Worm (Caenorhabditis elegans) whole organism, L1 larva: ENCODE data around the gene Y38C1AA.1.
A peak's percentile ranks its signal among the peaks of the same experiment; 100 is the strongest.

Experiments used
- C04F5.9 ChIP-seq: sonication (generic microtip); optimal IDR thresholded peaks from 2 replicates; lab custom pipeline; 2016; ENCODE audit warnings: missing genetic modification characterization, missing compliant biosample characterization
- C34B4.2 ChIP-seq: sonication (generic microtip); optimal IDR thresholded peaks from 2 replicates; lab custom pipeline; 2017; ENCODE audit warnings: mild to moderate bottlenecking, missing genetic modification characterization, missing compliant biosample characterization
- Y116A8C.19 ChIP-seq: sonication (generic microtip); optimal IDR thresholded peaks from 2 replicates; lab custom pipeline; 2016; ENCODE audit warnings: missing compliant biosample characterization, missing genetic modification characterization, borderline replicate concordance
- alr-1 ChIP-seq: fragments of 200-800 bp; sonication (Bioruptor generic); optimal IDR thresholded peaks from 2 replicates; lab custom pipeline; 2018; ENCODE audit warnings: borderline replicate concordance, mild to moderate bottlenecking, missing genetic modification characterization, missing compliant biosample characterization
- ama-1 ChIP-seq: fragments of 150-350 bp; optimal IDR thresholded peaks from 2 replicates; lab custom pipeline; 2014
- blmp-1 ChIP-seq: fragments of 150-350 bp; optimal IDR thresholded peaks from 2 replicates; lab custom pipeline; 2014; ENCODE audit warnings: missing biosample characterization, missing genetic modification characterization
- ceh-8 ChIP-seq: fragments of 200-800 bp; sonication (Bioruptor generic); optimal IDR thresholded peaks from 2 replicates; lab custom pipeline; 2018; ENCODE audit warnings: mild to moderate bottlenecking, missing genetic modification characterization, moderate library complexity, missing compliant biosample characterization
- ceh-82 ChIP-seq, 3 experiments: fragments of 150-350 bp in 1 of 3; sonication (generic microtip) in 2 of 3; optimal IDR thresholded peaks; 2 replicates each; lab custom pipeline; 2014 to 2017; ENCODE audit warnings: missing biosample characterization in 3 of 3, missing genetic modification characterization in 3 of 3
- ceh-88 ChIP-seq: fragments of 200-800 bp; sonication (Bioruptor generic); IDR thresholded peaks from 2 replicates; pipeline ENCODE4 v1.3.6; 2022; ENCODE audit warnings: missing genetic modification characterization, missing compliant biosample characterization
- ceh-90 ChIP-seq: sonication (generic microtip); optimal IDR thresholded peaks from 2 replicates; lab custom pipeline; 2016; ENCODE audit warnings: missing genetic modification characterization, missing compliant biosample characterization
- ces-1 ChIP-seq: fragments of 150-350 bp; optimal IDR thresholded peaks from 2 replicates; lab custom pipeline; 2014; ENCODE audit warnings: missing biosample characterization, missing genetic modification reagents, missing genetic modification characterization
- dpl-1 ChIP-seq, 3 experiments: fragments of 150-350 bp in 2 of 3; sonication (generic microtip) in 1 of 3; optimal IDR thresholded peaks; 2 replicates each; lab custom pipeline; 2014 to 2017; ENCODE audit warnings: missing biosample characterization in 3 of 3, missing genetic modification characterization in 3 of 3, missing genetic modification reagents in 3 of 3
- dsc-1 ChIP-seq: sonication (generic microtip); optimal IDR thresholded peaks from 2 replicates; lab custom pipeline; 2016; ENCODE audit warnings: mild to moderate bottlenecking, missing genetic modification characterization, missing compliant biosample characterization
- efl-1 ChIP-seq, 4 experiments: fragments of 150-350 bp; optimal IDR thresholded peaks in 3 of 4; peaks in 1 of 4; 1 replicate in 1 of 4; 2 replicates in 3 of 4; lab custom pipeline; 2014; ENCODE audit warnings: missing biosample characterization in 2 of 4, missing genetic modification characterization in 2 of 4, missing genetic modification reagents in 2 of 4
- efl-3 ChIP-seq: fragments of 200-800 bp; sonication (Bioruptor generic); optimal IDR thresholded peaks from 2 replicates; lab custom pipeline; 2018; ENCODE audit warnings: mild to moderate bottlenecking, missing genetic modification characterization, missing compliant biosample characterization
- egl-13 ChIP-seq: sonication (generic microtip); optimal IDR thresholded peaks from 2 replicates; lab custom pipeline; 2016; ENCODE audit warnings: missing genotype, missing genetic modification reagents, missing genetic modification characterization, missing compliant biosample characterization
- egl-27 ChIP-seq, 2 experiments: fragments of 150-350 bp in 1 of 2; sonication (generic microtip); optimal IDR thresholded peaks; 3 replicates each; lab custom pipeline; 2017 to 2018; ENCODE audit warnings: missing biosample characterization in 2 of 2, missing genetic modification characterization in 2 of 2, missing genetic modification reagents in 2 of 2
- elt-3 ChIP-seq, 6 experiments: fragments of 150-350 bp in 1 of 6; sonication (generic microtip); optimal IDR thresholded peaks; 2 replicates each; lab custom pipeline; 2017 to 2018; ENCODE audit warnings: missing biosample characterization in 6 of 6, missing genetic modification characterization in 6 of 6, inconsistent platforms in 1 of 6
- fos-1 ChIP-seq: fragments of 150-350 bp; optimal IDR thresholded peaks from 2 replicates; lab custom pipeline; 2014; ENCODE audit warnings: missing biosample characterization, missing genetic modification characterization
- grh-1 ChIP-seq: fragments of 200-800 bp; sonication (Bioruptor generic); IDR thresholded peaks from 2 replicates; pipeline ENCODE4 v1.3.6; 2022; ENCODE audit warnings: missing genetic modification reagents, missing genetic modification characterization, missing compliant biosample characterization
- hlh-17 ChIP-seq: fragments of 200-800 bp; sonication (Bioruptor generic); optimal IDR thresholded peaks from 2 replicates; lab custom pipeline; 2018; ENCODE audit warnings: missing genetic modification characterization, mild to moderate bottlenecking, missing compliant biosample characterization, moderate library complexity, borderline replicate concordance
- hlh-4 ChIP-seq: sonication (generic microtip); optimal IDR thresholded peaks from 2 replicates; lab custom pipeline; 2016; ENCODE audit warnings: mild to moderate bottlenecking, missing genetic modification characterization, missing compliant biosample characterization
- hpl-2 ChIP-seq: fragments of 150-350 bp; optimal IDR thresholded peaks from 2 replicates; lab custom pipeline; 2014; ENCODE audit warnings: missing biosample characterization, missing genetic modification reagents, missing genetic modification characterization
- lin-13 ChIP-seq: fragments of 150-350 bp; optimal IDR thresholded peaks from 2 replicates; lab custom pipeline; 2014; ENCODE audit warnings: missing biosample characterization, missing genetic modification reagents, missing genetic modification characterization
- lin-14 ChIP-seq: fragments of 200-800 bp; sonication (Bioruptor generic); optimal IDR thresholded peaks from 2 replicates; lab custom pipeline; 2018; ENCODE audit warnings: mild to moderate bottlenecking, missing genetic modification characterization, moderate library complexity, missing compliant biosample characterization
- lin-15B ChIP-seq: fragments of 150-350 bp; sonication (generic microtip); optimal IDR thresholded peaks from 3 replicates; lab custom pipeline; 2014; ENCODE audit warnings: missing biosample characterization, missing genetic modification characterization
- lir-3 ChIP-seq: sonication (generic microtip); optimal IDR thresholded peaks from 2 replicates; lab custom pipeline; 2016; ENCODE audit warnings: mild to moderate bottlenecking, missing genetic modification characterization, moderate library complexity, missing compliant biosample characterization; ENCODE audit not compliant: poor library complexity
- lsy-2 ChIP-seq, 2 experiments: fragments of 150-350 bp; optimal IDR thresholded peaks; 2 replicates each; lab custom pipeline; 2014; ENCODE audit warnings: missing biosample characterization in 2 of 2, missing genetic modification characterization in 2 of 2
- mab-9 ChIP-seq: fragments of 200-800 bp; sonication (Bioruptor generic); IDR thresholded peaks from 2 replicates; pipeline ENCODE4 v1.3.6; 2022; ENCODE audit warnings: missing genetic modification reagents, missing genetic modification characterization, missing compliant biosample characterization
- mdl-1 ChIP-seq, 2 experiments: fragments of 150-350 bp; optimal IDR thresholded peaks; 2 replicates each; lab custom pipeline; 2014 to 2017; ENCODE audit warnings: missing biosample characterization in 2 of 2, missing genetic modification characterization in 2 of 2, inconsistent platforms in 1 of 2
- mep-1 ChIP-seq: fragments of 150-350 bp; optimal IDR thresholded peaks from 2 replicates; lab custom pipeline; 2014; ENCODE audit warnings: missing biosample characterization, missing genetic modification characterization
- nhr-11 ChIP-seq: fragments of 150-350 bp; optimal IDR thresholded peaks from 2 replicates; lab custom pipeline; 2014; ENCODE audit warnings: missing biosample characterization, missing genetic modification characterization
- nhr-12 ChIP-seq: sonication (generic microtip); optimal IDR thresholded peaks from 2 replicates; lab custom pipeline; 2017; ENCODE audit warnings: missing biosample characterization, missing genetic modification characterization
- nhr-19 ChIP-seq: fragments of 200-800 bp; sonication (Bioruptor generic); conservative IDR thresholded peaks from 2 replicates; pipeline ENCODE4 v1.3.6; 2022; ENCODE audit warnings: missing genetic modification characterization, missing compliant biosample characterization
- nhr-20 ChIP-seq: sonication (generic microtip); optimal IDR thresholded peaks from 2 replicates; lab custom pipeline; 2016; ENCODE audit warnings: mild to moderate bottlenecking, missing genetic modification characterization, missing compliant biosample characterization
- nhr-237 ChIP-seq: fragments of 150-350 bp; optimal IDR thresholded peaks from 2 replicates; lab custom pipeline; 2014; ENCODE audit warnings: missing biosample characterization, missing genetic modification characterization
- nhr-71 ChIP-seq: sonication (generic microtip); optimal IDR thresholded peaks from 2 replicates; lab custom pipeline; 2016; ENCODE audit warnings: mild to moderate bottlenecking, missing genetic modification characterization, moderate library complexity, missing compliant biosample characterization
- nhr-76 ChIP-seq: sonication (generic microtip); optimal IDR thresholded peaks from 2 replicates; lab custom pipeline; 2017; ENCODE audit warnings: missing biosample characterization, missing genetic modification characterization
- nhr-77 ChIP-seq: fragments of 150-350 bp; optimal IDR thresholded peaks from 2 replicates; lab custom pipeline; 2014; ENCODE audit warnings: missing biosample characterization, missing genetic modification characterization
- pax-3 ChIP-seq: fragments of 200-800 bp; sonication (Bioruptor generic); optimal IDR thresholded peaks from 2 replicates; lab custom pipeline; 2018; ENCODE audit warnings: mild to moderate bottlenecking, missing genetic modification characterization, moderate library complexity, missing compliant biosample characterization
- rnt-1 ChIP-seq: sonication (generic microtip); optimal IDR thresholded peaks from 2 replicates; lab custom pipeline; 2016; ENCODE audit warnings: mild to moderate bottlenecking, missing genetic modification characterization, moderate library complexity, missing compliant biosample characterization
- skn-1 ChIP-seq: fragments of 150-350 bp; optimal IDR thresholded peaks from 2 replicates; lab custom pipeline; 2014; ENCODE audit warnings: missing biosample characterization, missing genetic modification characterization
- snu-23 ChIP-seq: sonication (generic microtip); optimal IDR thresholded peaks from 2 replicates; lab custom pipeline; 2016; ENCODE audit warnings: missing genetic modification characterization, missing compliant biosample characterization
- sox-4 ChIP-seq: sonication (generic microtip); optimal IDR thresholded peaks from 2 replicates; lab custom pipeline; 2016; ENCODE audit warnings: missing genetic modification characterization, missing compliant biosample characterization
- sptf-1 ChIP-seq: fragments of 150-350 bp; optimal IDR thresholded peaks from 2 replicates; lab custom pipeline; 2014; ENCODE audit warnings: missing biosample characterization, missing genetic modification characterization
- tbx-2 ChIP-seq: sonication (generic microtip); optimal IDR thresholded peaks from 2 replicates; lab custom pipeline; 2016; ENCODE audit warnings: missing genetic modification characterization, missing compliant biosample characterization
- unc-62 ChIP-seq: fragments of 150-350 bp; optimal IDR thresholded peaks from 2 replicates; lab custom pipeline; 2014; ENCODE audit warnings: missing biosample characterization, missing genetic modification reagents, missing genetic modification characterization
- unc-86 ChIP-seq: sonication (generic microtip); optimal IDR thresholded peaks from 2 replicates; lab custom pipeline; 2016; ENCODE audit warnings: missing genetic modification characterization, missing compliant biosample characterization
- unc-98 ChIP-seq: fragments of 200-800 bp; sonication (Bioruptor generic); IDR thresholded peaks from 2 replicates; pipeline ENCODE4 v1.3.6; 2022; ENCODE audit warnings: missing genetic modification characterization, missing compliant biosample characterization
- vab-15 ChIP-seq: sonication (generic microtip); optimal IDR thresholded peaks from 2 replicates; lab custom pipeline; 2017; ENCODE audit warnings: missing genotype, mild to moderate bottlenecking, missing genetic modification characterization, missing compliant biosample characterization
- xbp-1 ChIP-seq: sonication (generic microtip); optimal IDR thresholded peaks from 2 replicates; lab custom pipeline; 2016; ENCODE audit warnings: missing genetic modification characterization, missing compliant biosample characterization
- zag-1 ChIP-seq: fragments of 150-350 bp; optimal IDR thresholded peaks from 2 replicates; lab custom pipeline; 2014; ENCODE audit warnings: missing biosample characterization, missing genetic modification characterization

Gene Y38C1AA.1

ce11 chrIV:255379-255857, 47.4 kb downstream of the Y38C1AA.1 start, which contains the start of gene rcat-1 (continued):
- TF ChIP-seq pax-3 (tag; lab: Kevin White, UChicago): peak; percentile 29
- no peak for TF ChIP-seq hlh-4 (tag; lab: Kevin White, UChicago)
- peak; percentile 8 for TF ChIP-seq ama-1 (lab: Kevin White, UChicago)
- TF ChIP-seq nhr-237 (tag; lab: Kevin White, UChicago): peak; percentile 81
- peak; percentile 94 to 97 (median 95) for TF ChIP-seq dpl-1 (GFP tag; optimal IDR thresholded peaks at IDR 0.05; lab: Kevin White, UChicago)
- TF ChIP-seq nhr-19 (GFP tag; lab: Robert Waterston, UW): peak; percentile 72
- peak; percentile 88 for TF ChIP-seq snu-23 (GFP tag; lab: Kevin White, UChicago)
- peak; percentile 96 for TF ChIP-seq lin-15B
- TF ChIP-seq mdl-1 (tag; optimal IDR thresholded peaks at IDR 0.05; lab: Kevin White, UChicago): peak in 1 of 2 experiments; percentile 74
- TF ChIP-seq fos-1: peak; percentile 52
- TF ChIP-seq vab-15 (tag; lab: Kevin White, UChicago): no peak
- TF ChIP-seq xbp-1: peak; percentile 75
- TF ChIP-seq nhr-77 (tag; lab: Kevin White, UChicago): peak; percentile 82
- peak; percentile 89 for TF ChIP-seq skn-1 (tag; lab: Kevin White, UChicago)
- TF ChIP-seq unc-86 (tag; lab: Kevin White, UChicago): peak; percentile 59
- peak; percentile 78 to 95 (median 81) for TF ChIP-seq ceh-82 (tag; optimal IDR thresholded peaks at IDR 0.05; lab: Kevin White, UChicago)
- no peak for TF ChIP-seq nhr-12
- TF ChIP-seq alr-1 (tag; lab: Kevin White, UChicago): no peak
- TF ChIP-seq ceh-8: no peak
- TF ChIP-seq lin-14: peak; percentile 72
- TF ChIP-seq grh-1: no peak
- TF ChIP-seq Y116A8C.19 (tag; lab: Kevin White, UChicago): no peak
- peak; percentile 43 for TF ChIP-seq lir-3 (tag; lab: Kevin White, UChicago)
- no peak for TF ChIP-seq hlh-17
- no peak for TF ChIP-seq unc-98 (GFP tag; lab: Robert Waterston, UW)
- no peak for TF ChIP-seq efl-3
- TF ChIP-seq mep-1 (tag; lab: Kevin White, UChicago): peak; percentile 87
- peak; percentile 44 for TF ChIP-seq dsc-1 (tag; lab: Kevin White, UChicago)
- TF ChIP-seq ceh-88 (GFP tag; lab: Robert Waterston, UW): no peak
- peak; percentile 43 for TF ChIP-seq nhr-11 (tag; lab: Kevin White, UChicago)
- peak; percentile 35 for TF ChIP-seq ceh-90
- TF ChIP-seq C04F5.9 (tag; lab: Kevin White, UChicago): peak; percentile 20
- no peak for TF ChIP-seq sox-4 (tag; lab: Kevin White, UChicago)
- peak in 1 of 2 experiments; percentile 43 for TF ChIP-seq egl-27 (tag; optimal IDR thresholded peaks at IDR 0.05; lab: Kevin White, UChicago)
- TF ChIP-seq C34B4.2 (tag; lab: Kevin White, UChicago): no peak
- peak; percentile 87 for TF ChIP-seq blmp-1 (tag; lab: Kevin White, UChicago)
- peak; percentile 49 for TF ChIP-seq zag-1 (tag; lab: Kevin White, UChicago)
- no peak for TF ChIP-seq hpl-2
- peak; percentile 88 for TF ChIP-seq nhr-71
- no peak for TF ChIP-seq ces-1 (GFP tag; lab: Kevin White, UChicago)
- peak in 3 of 6 experiments; percentile 59 to 93 (median 66) for TF ChIP-seq elt-3 (tag; optimal IDR thresholded peaks at IDR 0.05; lab: Kevin White, UChicago)

ce11 chrIV:257095-257494, 49.1 kb downstream of the Y38C1AA.1 start, which contains the start of gene R02D3.8:
Gene R02D3.8 (minus strand): TSS chrIV:257203.
- TF ChIP-seq nhr-76 (tag; lab: Kevin White, UChicago): no peak
- TF ChIP-seq nhr-20: peak; percentile 40
- TF ChIP-seq lir-3 (tag; lab: Kevin White, UChicago): peak; percentile 72
- no peak for TF ChIP-seq efl-3
- no peak for TF ChIP-seq sptf-1 (tag; lab: Kevin White, UChicago)
- peak; percentile 45 to 65 for TF ChIP-seq efl-1 (optimal IDR thresholded peaks at IDR 0.05; lab: Kevin White, UChicago)
- peak; percentile 64 to 95 for TF ChIP-seq efl-1 (GFP tag; optimal IDR thresholded peaks at IDR 0.05 in 1 of 2; lab: Kevin White, UChicago)
- peak; percentile 31 for TF ChIP-seq lin-13 (GFP tag; lab: Kevin White, UChicago)
- TF ChIP-seq dsc-1 (tag; lab: Kevin White, UChicago): peak; percentile 48
- TF ChIP-seq lsy-2 (tag; optimal IDR thresholded peaks at IDR 0.05; lab: Kevin White, UChicago): peak; percentile 35 to 66
- TF ChIP-seq egl-13 (tag; lab: Kevin White, UChicago): peak; percentile 25
- TF ChIP-seq egl-27 (tag; optimal IDR thresholded peaks at IDR 0.05; lab: Kevin White, UChicago): no peak
- TF ChIP-seq unc-62 (GFP tag; lab: Kevin White, UChicago): no peak
- peak; percentile 75 for TF ChIP-seq ceh-90
- TF ChIP-seq mab-9 (GFP tag; lab: Robert Waterston, UW): no peak
- TF ChIP-seq tbx-2 (tag; lab: Kevin White, UChicago): peak; percentile 21
- TF ChIP-seq rnt-1 (tag; lab: Kevin White, UChicago): peak; percentile 89
- TF ChIP-seq lin-15B: peak; percentile 4
- TF ChIP-seq skn-1 (tag; lab: Kevin White, UChicago): no peak
